Fruit fly (Drosophila melanogaster): ENCODE data around the gene skl.

Gene skl

DNA sequence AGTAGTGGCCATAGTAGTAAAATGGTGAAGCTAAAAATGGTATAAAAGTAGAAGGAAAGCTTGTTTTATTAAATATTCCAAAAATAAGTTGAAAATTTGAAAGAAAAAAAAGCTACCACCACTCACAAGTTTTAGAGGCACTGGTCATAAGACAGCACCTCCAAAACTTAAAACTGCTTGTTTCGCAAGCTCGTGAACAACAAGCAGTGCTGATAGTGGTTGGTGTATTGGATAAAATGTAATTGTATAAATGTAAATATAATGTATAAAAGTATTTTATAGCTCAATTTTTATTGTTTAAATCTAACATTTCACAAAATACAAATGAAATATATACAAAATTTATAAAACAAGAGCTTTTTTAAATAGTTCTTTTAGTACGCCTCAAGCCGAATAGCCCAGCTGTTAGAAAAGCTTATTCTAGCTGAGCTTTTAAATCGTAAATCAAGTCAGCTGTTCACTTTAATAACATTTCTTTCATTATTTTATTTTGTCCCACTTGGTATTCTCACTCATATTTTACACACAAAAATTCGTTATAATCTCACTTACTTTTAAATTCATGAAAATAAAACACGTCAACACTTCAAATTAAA is 20.7 kb upstream of the skl start (continued):
- no peak for TF ChIP-seq CG7556 (GFP tag; optimal IDR thresholded peaks at IDR 0.05)
- peak; percentile 65; the same call in 1 of the 2 replicates for TF ChIP-seq CG42726 (GFP tag; IDR thresholded peaks at IDR 0.05; ENCODE audit: partially characterized antibody)
- peak; percentile 50; the same call in 1 of the 2 replicates for TF ChIP-seq amos (GFP tag; IDR thresholded peaks at IDR 0.05; ENCODE audit: partially characterized antibody)
- TF ChIP-seq CG14965 (GFP tag; optimal IDR thresholded peaks at IDR 0.05; ENCODE audit: borderline replicate concordance): no peak
- TF ChIP-seq gem (tag; optimal IDR thresholded peaks at IDR 0.05): no peak
- TF ChIP-seq CG14050 (GFP tag; IDR thresholded peaks at IDR 0.05): no peak
- TF ChIP-seq ap (GFP tag; IDR thresholded peaks at IDR 0.05): no peak
- no peak for TF ChIP-seq Lpt (GFP tag; optimal IDR thresholded peaks at IDR 0.05)
- TF ChIP-seq YL-1 (GFP tag; optimal IDR thresholded peaks at IDR 0.05): no peak
- TF ChIP-seq CG7357 (GFP tag; IDR thresholded peaks at IDR 0.05): no peak
- TF ChIP-seq cad (GFP tag; optimal IDR thresholded peaks at IDR 0.05): peak; percentile 50
- no peak for TF ChIP-seq kni (GFP tag; optimal IDR thresholded peaks at IDR 0.05)
- TF ChIP-seq Bgb (GFP tag; IDR thresholded peaks at IDR 0.05; ENCODE audit: partially characterized antibody): peak; percentile 60; the same call in 1 of the 2 replicates
- TF ChIP-seq CG9932 (GFP tag; IDR thresholded peaks at IDR 0.05): no peak
- no peak for TF ChIP-seq CG4854 (GFP tag; optimal IDR thresholded peaks at IDR 0.05)
- TF ChIP-seq Atf-2 (GFP tag; optimal IDR thresholded peaks at IDR 0.05): no peak
- no peak for TF ChIP-seq nau (GFP tag; optimal IDR thresholded peaks at IDR 0.05)
- peak; percentile 100 for TF ChIP-seq CG6654 (GFP tag; optimal IDR thresholded peaks at IDR 0.05)

dm6 chr3L:18449691-18450090 is 9.9 kb upstream of the skl start:
- TF ChIP-seq CG7271 (tag; optimal IDR thresholded peaks at IDR 0.05): no peak
- peak; percentile 92 for TF ChIP-seq D19A (tag; optimal IDR thresholded peaks at IDR 0.05)
- TF ChIP-seq CG32532 (GFP tag; IDR thresholded peaks at IDR 0.05): no peak
- peak; percentile 10 for TF ChIP-seq CG11504 (tag; optimal IDR thresholded peaks at IDR 0.05)
- TF ChIP-seq gem (tag; optimal IDR thresholded peaks at IDR 0.05): peak; percentile 10

DNA sequence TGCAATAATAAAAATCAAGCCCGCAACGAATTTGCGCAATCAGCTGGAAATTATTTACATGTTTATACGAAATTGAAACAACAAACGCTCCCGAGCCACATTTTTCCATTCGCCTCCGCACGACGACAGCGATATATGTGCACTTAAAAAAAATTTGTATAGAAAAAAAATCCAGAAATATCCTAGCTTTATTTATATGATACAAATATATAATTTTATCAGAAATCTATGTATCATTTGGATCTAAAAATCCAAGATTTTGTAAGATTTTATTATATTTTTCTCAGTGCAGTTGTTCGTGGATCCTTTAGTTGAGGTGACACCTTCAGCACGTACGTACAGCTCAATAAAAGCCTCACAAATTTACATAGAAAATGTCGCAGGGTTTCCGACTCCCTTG is 9.1 kb downstream of the skl start:
- TF ChIP-seq Gug (GFP tag; IDR thresholded peaks at IDR 0.05) (0 out of 4 replicates have a peak, but pooled peaks have one; percentile 5), CG10267 (tag; optimal IDR thresholded peaks at IDR 0.05) (peak; percentile 5), bsh (GFP tag; optimal IDR thresholded peaks at IDR 0.05) (peak in 1 of 2 experiments; percentile 30), Jarid2 (GFP tag; optimal IDR thresholded peaks at IDR 0.05) (no peak), CG9727 (GFP tag; optimal IDR thresholded peaks at IDR 0.05) (peak; percentile 46), slp2 (GFP tag; optimal IDR thresholded peaks at IDR 0.05) (no peak), MTF-1 (GFP tag; optimal IDR thresholded peaks at IDR 0.05; ENCODE audit: borderline replicate concordance) (no peak), CG17328 (GFP tag; IDR thresholded peaks at IDR 0.05) (0 out of 2 replicates have a peak, but pooled peaks have one; percentile 50), CG2712 (tag; optimal IDR thresholded peaks at IDR 0.05) (peak; percentile 26), prd (optimal IDR thresholded peaks at IDR 0.05) (no peak), prd (GFP tag; IDR thresholded peaks at IDR 0.05) (peak; percentile 58; the same call in 1 of the 3 replicates), Xrp1 (GFP tag; IDR thresholded peaks at IDR 0.05) (peak; percentile 59), CG12391 (tag; optimal IDR thresholded peaks at IDR 0.05) (peak; percentile 10), CG30403 (GFP tag; optimal IDR thresholded peaks at IDR 0.05) (peak; percentile 1), zen (tag; optimal IDR thresholded peaks at IDR 0.05) (peak; percentile 34), CG1024 (GFP tag; IDR thresholded peaks at IDR 0.05) (no peak), hb (GFP tag; IDR thresholded peaks at IDR 0.05; ENCODE audit: partially characterized antibody) (0 out of 3 replicates have a peak, but pooled peaks have one; percentile 12), CG14710 (tag; optimal IDR thresholded peaks at IDR 0.05) (peak; percentile 12), CG16815 (GFP tag; optimal IDR thresholded peaks at IDR 0.05) (peak; percentile 6), CG10321 (GFP tag; IDR thresholded peaks at IDR 0.05) (no peak), az2 (GFP tag; optimal IDR thresholded peaks at IDR 0.05) (peak; percentile 11), CG18262 (tag; optimal IDR thresholded peaks at IDR 0.05) (peak; percentile 17), row (GFP tag; IDR thresholded peaks at IDR 0.05) (0 out of 3 replicates have a peak, but pooled peaks have one; percentile 16), phol (tag; optimal IDR thresholded peaks at IDR 0.05) (peak; percentile 7), lola (GFP tag; optimal IDR thresholded peaks at IDR 0.05) (peak in 1 of 3 experiments; percentile 31)

All from whole organism, embryonic.